Fruit fly (Drosophila melanogaster) whole organism, embryonic: ENCODE measurements around the gene CG34248.

Source experiments
- Atf6 ChIP-seq: fragments of 200-800 bp; sonication (Bioruptor generic); IDR thresholded peaks from 2 replicates; pipeline ENCODE4 v1.3.6; 2022; ENCODE audit warnings: missing biosample characterization, missing genetic modification characterization
- CG10366 ChIP-seq: fragments of 200-800 bp; sonication (Bioruptor generic); IDR thresholded peaks from 2 replicates; pipeline ENCODE4 v1.3.6; 2022; ENCODE audit warnings: missing biosample characterization, missing genetic modification characterization
- CG12155 ChIP-seq: fragments of 200-800 bp; sonication (Bioruptor generic); optimal IDR thresholded peaks from 3 replicates; lab custom pipeline; 2016; ENCODE audit warnings: missing biosample characterization, missing genetic modification characterization
- CG2129 ChIP-seq: fragments of 200-800 bp; sonication (Bioruptor generic); IDR thresholded peaks from 2 replicates; pipeline ENCODE4 v1.3.6; 2022; ENCODE audit warnings: missing biosample characterization, missing genetic modification characterization; ENCODE audit not compliant: partially characterized antibody
- CG4404 ChIP-seq: fragments of 200-800 bp; sonication (Bioruptor generic); IDR thresholded peaks from 2 replicates; pipeline ENCODE4 v1.3.6; 2022; ENCODE audit warnings: missing biosample characterization, missing genetic modification characterization
- NC2β ChIP-seq: fragments of 200-800 bp; sonication (Bioruptor generic); optimal IDR thresholded peaks from 2 replicates; lab custom pipeline; 2016; ENCODE audit warnings: missing biosample characterization, missing genetic modification characterization
- ind ChIP-seq: fragments of 200-800 bp; sonication (Bioruptor generic); optimal IDR thresholded peaks from 3 replicates; lab custom pipeline; 2016; ENCODE audit warnings: missing biosample characterization, missing genetic modification characterization
- nau ChIP-seq: fragments of 200-800 bp; sonication (Bioruptor generic); optimal IDR thresholded peaks from 3 replicates; lab custom pipeline; 2017; ENCODE audit warnings: missing biosample characterization, mild to moderate bottlenecking, missing genetic modification characterization, missing genetic modification reagents
- p53 ChIP-seq: fragments of 200-800 bp; sonication (Bioruptor generic); optimal IDR thresholded peaks from 2 replicates; lab custom pipeline; 2016; ENCODE audit warnings: missing biosample characterization, missing genetic modification characterization
- tin ChIP-seq: fragments of 200-800 bp; sonication (Bioruptor generic); optimal IDR thresholded peaks from 3 replicates; lab custom pipeline; 2016; ENCODE audit warnings: missing biosample characterization, missing genetic modification characterization

DNA sequence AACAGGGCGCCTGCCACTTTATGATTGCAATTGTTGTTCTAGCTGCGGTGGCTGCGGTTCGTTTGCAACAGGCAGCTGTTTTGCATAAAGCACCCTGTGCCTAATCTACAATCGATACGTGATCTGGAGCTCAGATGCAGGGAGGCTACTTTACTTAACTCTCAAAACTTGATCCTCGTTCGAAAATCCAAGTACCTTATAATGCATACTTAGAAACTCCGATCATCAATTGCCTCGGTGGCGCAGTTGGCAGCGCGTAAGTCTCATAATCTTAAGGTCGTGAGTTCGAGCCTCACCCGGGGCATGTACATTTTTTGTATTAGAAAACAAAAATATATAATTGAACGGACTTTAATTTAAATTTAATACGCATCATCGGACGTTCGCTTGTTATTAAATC, 48.9 kb downstream of the CG34248 start:
- TF ChIP-seq p53 (GFP tag; lab: Kevin White, UChicago) (no peak), tin (GFP tag; lab: Kevin White, UChicago) (no peak), CG4404 (GFP tag; lab: Robert Waterston, UW) (no peak), CG12155 (GFP tag; lab: Kevin White, UChicago) (no peak), CG10366 (no peak), nau (GFP tag; lab: Kevin White, UChicago) (no peak), Atf6 (GFP tag; lab: Robert Waterston, UW) (no peak), CG2129 (GFP tag; lab: Robert Waterston, UW) (no peak), ind (GFP tag; lab: Kevin White, UChicago) (no peak), NC2β (GFP tag; lab: Kevin White, UChicago) (no peak)
